Fruit fly (Drosophila melanogaster): ENCODE results near the gene Lmpt.

Gene Lmpt

DNA sequence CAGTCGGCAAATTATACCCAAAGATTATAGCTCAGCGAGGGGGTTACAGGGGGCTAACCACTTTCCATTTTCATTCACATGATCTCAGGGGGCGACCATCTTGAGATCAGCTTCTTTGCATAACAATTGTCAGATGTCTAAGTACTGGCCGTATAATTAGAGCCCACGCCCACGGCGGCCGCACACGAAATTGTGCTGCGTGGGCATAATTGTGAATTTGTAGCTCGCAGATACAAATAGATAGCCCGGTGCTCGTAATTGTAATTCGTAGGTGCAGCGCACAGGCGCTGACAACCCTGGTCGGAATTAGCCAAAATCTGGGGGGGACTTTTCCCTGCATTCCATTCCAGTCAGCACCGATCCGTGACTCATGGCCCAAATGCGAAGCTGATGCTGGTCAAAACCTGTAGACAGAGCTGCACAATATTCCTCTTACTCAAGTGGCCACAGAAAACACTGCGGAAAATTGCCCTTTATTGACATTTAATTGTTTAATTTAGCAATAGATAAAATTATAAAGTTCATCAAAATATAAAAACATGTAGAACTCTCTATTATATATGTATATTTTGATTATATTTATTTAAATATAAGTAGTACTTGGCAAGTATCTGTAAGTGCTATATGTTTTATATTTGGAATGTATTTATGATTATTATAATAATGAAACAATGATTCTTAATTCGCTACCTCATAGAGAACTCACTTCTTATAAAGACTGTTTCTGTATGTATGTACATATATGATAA, 106.7 kb downstream of the Lmpt start:
- TF ChIP-seq noc (tag; optimal IDR thresholded peaks at IDR 0.05): no peak

All from whole organism, larva.